Worm (Caenorhabditis elegans): ENCODE results near the gene nft-1.

ce11 chrIII:11935032-11935947, 11.6 kb downstream of the nft-1 start:
- no peak for TF ChIP-seq mep-1 (tag; optimal IDR thresholded peaks at IDR 0.05)
- TF ChIP-seq sem-2 (GFP tag; optimal IDR thresholded peaks at IDR 0.05): no peak
- peak; percentile 14 for TF ChIP-seq ces-1 (GFP tag; optimal IDR thresholded peaks at IDR 0.05)
- no peak for TF ChIP-seq nhr-76 (tag; optimal IDR thresholded peaks at IDR 0.05)
- no peak for TF ChIP-seq snpc-4 (tag; optimal IDR thresholded peaks at IDR 0.05)
- peak; percentile 85 for TF ChIP-seq unc-62 (GFP tag; optimal IDR thresholded peaks at IDR 0.05)
- no peak for TF ChIP-seq nhr-28 (tag; optimal IDR thresholded peaks at IDR 0.05)
- no peak for TF ChIP-seq elt-3 (tag; optimal IDR thresholded peaks at IDR 0.05)
- no peak for TF ChIP-seq lin-13 (tag; optimal IDR thresholded peaks at IDR 0.05)
- TF ChIP-seq ztf-11 (tag; optimal IDR thresholded peaks at IDR 0.05): no peak
- no peak for TF ChIP-seq unc-39 (tag; optimal IDR thresholded peaks at IDR 0.05)
- no peak for TF ChIP-seq lsy-2 (tag; optimal IDR thresholded peaks at IDR 0.05)
